Fruit fly (Drosophila melanogaster) whole organism, pupa: ENCODE data around the gene Cyp4d1.
A peak's percentile ranks its signal among the peaks of the same experiment; 100 is the strongest.

Experiments used
- CG10348 ChIP-seq: fragments of 200-800 bp; sonication (Bioruptor generic); IDR thresholded peaks from 2 replicates; pipeline ENCODE4 v1.3.6; 2022; ENCODE audit warnings: missing biosample characterization, missing genetic modification characterization
- CG14655 ChIP-seq: fragments of 200-800 bp; sonication (Bioruptor generic); optimal IDR thresholded peaks from 3 replicates; lab custom pipeline; 2017; ENCODE audit warnings: mild to moderate bottlenecking, missing biosample characterization, missing genetic modification reagents, missing genetic modification characterization
- CG17806 ChIP-seq: fragments of 200-800 bp; sonication (Bioruptor generic); optimal IDR thresholded peaks from 2 replicates; lab custom pipeline; 2018; ENCODE audit warnings: missing biosample characterization, mild to moderate bottlenecking, missing genetic modification characterization, moderate library complexity
- D1 ChIP-seq: fragments of 200-800 bp; sonication (Bioruptor generic); optimal IDR thresholded peaks from 2 replicates; lab custom pipeline; 2018; ENCODE audit warnings: missing biosample characterization, mild to moderate bottlenecking, missing genetic modification characterization, moderate library complexity
- EcR ChIP-seq: fragments of 200-800 bp; sonication (Bioruptor generic); optimal IDR thresholded peaks from 3 replicates; lab custom pipeline; 2019; ENCODE audit warnings: missing biosample characterization, missing genetic modification characterization, mild to moderate bottlenecking, moderate library complexity, missing genetic modification reagents

dm6 chrX:2146574-2146973, 15.4 kb downstream of the Cyp4d1 start:
- TF ChIP-seq EcR (GFP tag; lab: Kevin White, UChicago) (peak; percentile 17), CG14655 (GFP tag; lab: Kevin White, UChicago) (no peak), CG10348 (GFP tag; lab: Robert Waterston, UW) (no peak), CG17806 (tag; lab: Kevin White, UChicago) (no peak), D1 (tag; lab: Kevin White, UChicago) (no peak)
